Worm (Caenorhabditis elegans): Measurements from ENCODE around the gene C47D12.4.
A peak's percentile ranks its signal among the peaks of the same experiment; 100 is the strongest.

DNA sequence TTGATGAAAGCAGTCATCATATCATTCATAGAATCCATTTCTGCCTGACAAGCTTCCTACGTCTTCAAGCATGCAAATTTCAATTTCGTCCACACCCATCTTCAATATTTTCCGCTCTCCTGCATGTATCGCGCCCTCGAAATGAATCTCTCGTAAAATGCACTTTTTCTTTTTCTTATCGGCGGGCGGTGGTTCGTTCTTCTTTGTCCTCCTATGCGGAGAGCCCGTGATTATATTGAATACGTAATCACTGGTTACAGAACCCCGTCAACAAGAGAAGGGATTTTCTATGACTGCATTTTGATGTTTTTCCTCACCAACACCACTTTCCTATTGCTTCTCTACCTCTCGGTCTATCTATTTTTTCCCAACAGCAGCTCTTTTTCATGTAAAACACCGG is 45.0 kb upstream of the C47D12.4 start:
- TF ChIP-seq pqm-1 (tag; optimal IDR thresholded peaks at IDR 0.05) (no peak), dsc-1 (tag; optimal IDR thresholded peaks at IDR 0.05) (no peak), sup-37 (GFP tag; optimal IDR thresholded peaks at IDR 0.05) (no peak), nhr-76 (tag; optimal IDR thresholded peaks at IDR 0.05) (no peak), ceh-82 (tag; optimal IDR thresholded peaks at IDR 0.05) (no peak), mef-2 (tag; optimal IDR thresholded peaks at IDR 0.05) (no peak), nhr-28 (tag; optimal IDR thresholded peaks at IDR 0.05) (no peak), ceh-88 (GFP tag; IDR thresholded peaks at IDR 0.05) (peak; percentile 29; the same call in 1 of the 2 replicates), aha-1 (tag; optimal IDR thresholded peaks at IDR 0.05) (no peak), elt-3 (tag; optimal IDR thresholded peaks at IDR 0.05) (no peak), egl-27 (tag; optimal IDR thresholded peaks at IDR 0.05) (no peak), mep-1 (tag; optimal IDR thresholded peaks at IDR 0.05) (no peak), ztf-11 (tag; optimal IDR thresholded peaks at IDR 0.05) (no peak), tbx-2 (tag; optimal IDR thresholded peaks at IDR 0.05) (no peak)

Measured in whole organism, L1 larva.